Worm (Caenorhabditis elegans): ENCODE results near the gene F28B4.3.

- TF ChIP-seq W03F9.2 (tag; optimal IDR thresholded peaks at IDR 0.05) (no peak), him-1 (tag; optimal IDR thresholded peaks at IDR 0.05) (no peak)
These were observed 25.7 kb downstream of the F28B4.3 start, which contains the start of gene F28B4.4 for ce11 chrX:3209523-3209922.
